Fruit fly (Drosophila melanogaster) whole organism, embryonic: ENCODE results near the gene Tsr1.

Experiments used
- CG10431 ChIP-seq: fragments of 200-800 bp; sonication (Bioruptor generic); optimal IDR thresholded peaks from 3 replicates; lab custom pipeline; 2018; ENCODE audit warnings: missing biosample characterization, mild to moderate bottlenecking, missing genetic modification characterization
- CG11696 ChIP-seq: fragments of 200-800 bp; sonication (Bioruptor generic); IDR thresholded peaks from 2 replicates; pipeline ENCODE4 v1.3.6; 2022; ENCODE audit warnings: missing biosample characterization, missing genetic modification characterization
- CG12104 ChIP-seq: fragments of 200-800 bp; sonication (Bioruptor generic); optimal IDR thresholded peaks from 3 replicates; lab custom pipeline; 2016; ENCODE audit warnings: missing biosample characterization, missing genetic modification characterization
- CG12219 ChIP-seq: fragments of 200-800 bp; sonication (Bioruptor generic); optimal IDR thresholded peaks from 3 replicates; lab custom pipeline; 2018; ENCODE audit warnings: missing biosample characterization, mild to moderate bottlenecking, missing genetic modification characterization
- CG14014 ChIP-seq: fragments of 200-800 bp; sonication (Bioruptor generic); IDR thresholded peaks from 2 replicates; pipeline ENCODE4 v1.3.6; 2022; ENCODE audit warnings: missing biosample characterization, missing genetic modification characterization
- CG1529 ChIP-seq: fragments of 200-800 bp; sonication (Bioruptor generic); optimal IDR thresholded peaks from 3 replicates; lab custom pipeline; 2018; ENCODE audit warnings: missing biosample characterization, missing genetic modification characterization
- CG1647 ChIP-seq: fragments of 200-800 bp; sonication (Bioruptor generic); optimal IDR thresholded peaks from 3 replicates; lab custom pipeline; 2016; ENCODE audit warnings: missing biosample characterization, missing genetic modification characterization
- CG1792 ChIP-seq: fragments of 200-800 bp; sonication (Bioruptor generic); optimal IDR thresholded peaks from 2 replicates; lab custom pipeline; 2016; ENCODE audit warnings: missing biosample characterization, missing genetic modification characterization
- CG2199 ChIP-seq: fragments of 200-800 bp; sonication (Bioruptor generic); IDR thresholded peaks from 3 replicates; pipeline ENCODE4 v1.3.6; 2022; ENCODE audit warnings: missing biosample characterization, missing genetic modification characterization
- CG3065 ChIP-seq: fragments of 200-800 bp; sonication (Bioruptor generic); optimal IDR thresholded peaks from 2 replicates; lab custom pipeline; 2016; ENCODE audit warnings: missing biosample characterization, missing genetic modification characterization
- CG3163 ChIP-seq: fragments of 200-800 bp; sonication (Bioruptor generic); optimal IDR thresholded peaks from 3 replicates; lab custom pipeline; 2016; ENCODE audit warnings: missing biosample characterization, missing genetic modification characterization
- CG32767 ChIP-seq: fragments of 200-800 bp; sonication (Bioruptor generic); IDR thresholded peaks from 2 replicates; pipeline ENCODE4 v1.3.6; 2022; ENCODE audit warnings: missing biosample characterization, missing genetic modification characterization
- CG34422 ChIP-seq: fragments of 200-800 bp; sonication (Bioruptor generic); IDR thresholded peaks from 3 replicates; pipeline ENCODE4 v1.3.6; 2022; ENCODE audit warnings: missing biosample characterization, missing genetic modification characterization
- CG4328 ChIP-seq: fragments of 200-800 bp; sonication (Bioruptor generic); optimal IDR thresholded peaks from 3 replicates; lab custom pipeline; 2017; ENCODE audit warnings: missing biosample characterization, missing genetic modification reagents, missing genetic modification characterization
- CG4424 ChIP-seq: fragments of 200-800 bp; sonication (Bioruptor generic); optimal IDR thresholded peaks from 3 replicates; lab custom pipeline; 2016; ENCODE audit warnings: missing biosample characterization, missing genetic modification characterization
- CG5180 ChIP-seq: fragments of 200-800 bp; sonication (Bioruptor generic); optimal IDR thresholded peaks from 3 replicates; lab custom pipeline; 2017; ENCODE audit warnings: missing biosample characterization, missing genetic modification characterization, mild to moderate bottlenecking, moderate library complexity, missing genetic modification reagents
- CG7839 ChIP-seq: fragments of 200-800 bp; sonication (Bioruptor generic); optimal IDR thresholded peaks from 3 replicates; lab custom pipeline; 2018; ENCODE audit warnings: missing biosample characterization, mild to moderate bottlenecking, missing genetic modification characterization, moderate library complexity
- CG8089 ChIP-seq: fragments of 200-800 bp; sonication (Bioruptor generic); optimal IDR thresholded peaks from 3 replicates; lab custom pipeline; 2016; ENCODE audit warnings: missing biosample characterization, missing genetic modification characterization
- CG8290 ChIP-seq, 3 experiments: fragments of 200-800 bp; sonication (Bioruptor generic); optimal IDR thresholded peaks; 2 replicates each; lab custom pipeline; 2016 to 2019; ENCODE audit warnings: missing biosample characterization in 3 of 3, missing genetic modification characterization in 3 of 3, mild to moderate bottlenecking in 2 of 3, moderate library complexity in 1 of 3
- CG8765 ChIP-seq: fragments of 200-800 bp; sonication (Bioruptor generic); IDR thresholded peaks from 2 replicates; pipeline ENCODE4 v1.3.6; 2022; ENCODE audit warnings: missing biosample characterization, missing genetic modification characterization
- CG9817 ChIP-seq: fragments of 200-800 bp; sonication (Bioruptor generic); optimal IDR thresholded peaks from 2 replicates; lab custom pipeline; 2018; ENCODE audit warnings: missing biosample characterization, mild to moderate bottlenecking, missing genetic modification characterization, moderate library complexity
- D19A ChIP-seq: fragments of 200-800 bp; optimal IDR thresholded peaks from 3 replicates; lab custom pipeline; 2019; ENCODE audit warnings: missing biosample characterization, mild to moderate bottlenecking, missing genetic modification characterization, moderate library complexity
- Dad ChIP-seq: fragments of 200-800 bp; sonication (Bioruptor generic); optimal IDR thresholded peaks from 3 replicates; lab custom pipeline; 2016; ENCODE audit warnings: missing biosample characterization, missing genetic modification characterization
- Dbx ChIP-seq: fragments of 200-800 bp; sonication (Bioruptor generic); IDR thresholded peaks from 3 replicates; pipeline ENCODE4 v1.3.6; 2022; ENCODE audit warnings: missing biosample characterization, missing genetic modification characterization
- Deaf1 ChIP-seq: fragments of 200-800 bp; optimal IDR thresholded peaks from 3 replicates; lab custom pipeline; 2019; ENCODE audit warnings: missing biosample characterization, mild to moderate bottlenecking, missing genetic modification characterization, moderate library complexity
- Dip2 ChIP-seq: fragments of 200-800 bp; sonication (Bioruptor generic); IDR thresholded peaks from 2 replicates; pipeline ENCODE4 v1.3.6; 2022; ENCODE audit warnings: missing biosample characterization, missing genetic modification characterization
- Doc2 ChIP-seq: fragments of 200-800 bp; sonication (Bioruptor generic); IDR thresholded peaks from 2 replicates; pipeline ENCODE4 v1.3.6; 2022; ENCODE audit warnings: missing biosample characterization, missing genetic modification characterization
- Dp ChIP-seq: fragments of 200-800 bp; sonication (Bioruptor generic); optimal IDR thresholded peaks from 2 replicates; lab custom pipeline; 2018; ENCODE audit warnings: missing biosample characterization, mild to moderate bottlenecking, missing genetic modification characterization, moderate library complexity
- Hand ChIP-seq: fragments of 200-800 bp; sonication (Bioruptor generic); optimal IDR thresholded peaks from 2 replicates; lab custom pipeline; 2017; ENCODE audit warnings: mild to moderate bottlenecking, missing biosample characterization, missing genetic modification reagents, missing genetic modification characterization
- Kr ChIP-seq: fragments of 200-800 bp; sonication (Bioruptor generic); optimal IDR thresholded peaks from 2 replicates; lab custom pipeline; 2017; ENCODE audit warnings: missing biosample characterization, mild to moderate bottlenecking, missing genetic modification characterization
- MESR4 ChIP-seq: fragments of 200-800 bp; sonication (Bioruptor generic); optimal IDR thresholded peaks from 2 replicates; lab custom pipeline; 2018; ENCODE audit warnings: missing biosample characterization, mild to moderate bottlenecking, missing genetic modification characterization, moderate library complexity
- MTF-1 ChIP-seq: fragments of 200-800 bp; sonication (Bioruptor generic); optimal IDR thresholded peaks from 2 replicates; lab custom pipeline; 2018; ENCODE audit warnings: missing biosample characterization, mild to moderate bottlenecking, missing genetic modification characterization, borderline replicate concordance
- Mad ChIP-seq: fragments of 200-800 bp; sonication (Bioruptor generic); optimal IDR thresholded peaks from 2 replicates; lab custom pipeline; 2016; ENCODE audit warnings: missing biosample characterization, missing genetic modification characterization
- Max ChIP-seq: fragments of 200-800 bp; sonication (Bioruptor generic); optimal IDR thresholded peaks from 2 replicates; lab custom pipeline; 2016; ENCODE audit warnings: missing biosample characterization, mild to moderate bottlenecking, missing genetic modification characterization
- Opbp ChIP-seq: fragments of 200-800 bp; sonication (Bioruptor generic); IDR thresholded peaks from 3 replicates; pipeline ENCODE4 v1.3.6; 2022; ENCODE audit warnings: missing biosample characterization, missing genetic modification characterization; ENCODE audit not compliant: partially characterized antibody
- Scr ChIP-seq: fragments of 200-800 bp; sonication (Bioruptor generic); IDR thresholded peaks from 2 replicates; pipeline ENCODE4 v1.3.6; 2022; ENCODE audit warnings: missing biosample characterization, missing genetic modification characterization; ENCODE audit not compliant: partially characterized antibody
- Stat92E ChIP-seq, 3 experiments: fragments of >200 bp in 2 of 3; fragments of 200-800 bp in 1 of 3; sonication (Bioruptor generic) in 1 of 3; optimal IDR thresholded peaks; 2 replicates each; lab custom pipeline; 2017 to 2019; ENCODE audit warnings: missing biosample characterization in 3 of 3, missing genetic modification characterization in 3 of 3, mild to moderate bottlenecking in 1 of 3, moderate library complexity in 1 of 3
- chn ChIP-seq: fragments of 200-800 bp; sonication (Bioruptor generic); optimal IDR thresholded peaks from 2 replicates; lab custom pipeline; 2016; ENCODE audit warnings: missing biosample characterization, missing genetic modification characterization
- crol ChIP-seq: fragments of 200-800 bp; sonication (Bioruptor generic); IDR thresholded peaks from 2 replicates; pipeline ENCODE4 v1.3.6; 2022; ENCODE audit warnings: missing biosample characterization, missing genetic modification characterization
- disco-r ChIP-seq: fragments of 200-800 bp; sonication (Bioruptor generic); optimal IDR thresholded peaks from 2 replicates; lab custom pipeline; 2016; ENCODE audit warnings: missing biosample characterization, missing genetic modification characterization
- gem ChIP-seq: fragments of 200-800 bp; sonication (Bioruptor generic); optimal IDR thresholded peaks from 2 replicates; lab custom pipeline; 2019; ENCODE audit warnings: missing biosample characterization, mild to moderate bottlenecking, missing genetic modification characterization, moderate library complexity
- h ChIP-seq: fragments of >200 bp; optimal IDR thresholded peaks from 2 replicates; lab custom pipeline; 2017
- lilli ChIP-seq: fragments of 200-800 bp; sonication (Bioruptor generic); optimal IDR thresholded peaks from 3 replicates; lab custom pipeline; 2016; ENCODE audit warnings: missing biosample characterization, missing genetic modification characterization
- oc ChIP-seq: fragments of 200-800 bp; sonication (Bioruptor generic); optimal IDR thresholded peaks from 2 replicates; lab custom pipeline; 2018; ENCODE audit warnings: missing biosample characterization, mild to moderate bottlenecking, missing genetic modification characterization, moderate library complexity
- pb ChIP-seq: fragments of 200-800 bp; sonication (Bioruptor generic); optimal IDR thresholded peaks from 3 replicates; lab custom pipeline; 2016; ENCODE audit warnings: missing biosample characterization, missing genetic modification characterization
- phol ChIP-seq: fragments of 200-800 bp; sonication (Bioruptor generic); optimal IDR thresholded peaks from 3 replicates; lab custom pipeline; 2018; ENCODE audit warnings: missing biosample characterization, mild to moderate bottlenecking, missing genetic modification characterization, moderate library complexity
- sens ChIP-seq: fragments of 200-800 bp; sonication (Bioruptor generic); peaks from one replicate; lab custom pipeline; 2016; ENCODE audit warnings: missing biosample characterization, missing genetic modification characterization
- stc ChIP-seq: fragments of 200-800 bp; sonication (Bioruptor generic); IDR thresholded peaks from 2 replicates; pipeline ENCODE4 v1.3.6; 2022; ENCODE audit warnings: missing biosample characterization, missing genetic modification characterization
- tna ChIP-seq: fragments of 200-800 bp; sonication (Bioruptor generic); IDR thresholded peaks from 2 replicates; pipeline ENCODE4 v1.3.6; 2022; ENCODE audit warnings: missing biosample characterization, missing genetic modification characterization; ENCODE audit not compliant: partially characterized antibody
- zfh1 ChIP-seq: fragments of 200-800 bp; sonication (Bioruptor generic); IDR thresholded peaks from 3 replicates; pipeline ENCODE4 v1.3.6; 2022; ENCODE audit warnings: missing biosample characterization, missing genetic modification characterization
- zfh2 ChIP-seq: fragments of 200-800 bp; sonication (Bioruptor generic); optimal IDR thresholded peaks from 2 replicates; lab custom pipeline; 2016; ENCODE audit warnings: missing biosample characterization, missing genetic modification characterization

The Tsr1 gene

DNA sequence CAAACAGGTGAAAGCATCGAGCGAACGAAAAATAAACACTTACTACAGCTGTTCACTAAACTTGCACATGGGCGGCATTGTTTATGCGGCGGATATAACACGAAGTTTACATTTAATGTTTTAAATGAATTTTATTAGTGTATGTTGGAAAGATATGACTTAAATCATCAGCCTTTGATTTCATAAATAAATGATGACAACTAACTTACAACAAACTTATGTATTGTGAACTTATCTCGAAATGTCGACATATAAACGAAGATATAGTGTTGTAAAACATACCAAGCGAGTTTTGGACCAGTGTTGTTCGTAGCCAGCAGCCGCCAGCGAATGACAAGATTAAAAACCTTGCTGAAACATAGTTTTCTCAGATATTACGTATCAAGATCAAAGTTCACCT is 30.6 kb upstream of the Tsr1 start, which contains the start of the genes CG11309 and CG7632 (continued):
- peak; percentile 98 for TF ChIP-seq CG14014 (GFP tag; lab: Robert Waterston, UW)
- peak; percentile 100 for TF ChIP-seq CG4328 (GFP tag; lab: Kevin White, UChicago)
- TF ChIP-seq CG1792: peak; percentile 97
- TF ChIP-seq MESR4 (GFP tag; lab: Kevin White, UChicago): peak; percentile 95
- TF ChIP-seq CG8290 (GFP tag; optimal IDR thresholded peaks at IDR 0.05; lab: Kevin White, UChicago): peak; percentile 99
- TF ChIP-seq CG8290 (tag; optimal IDR thresholded peaks at IDR 0.05; lab: Kevin White, UChicago): peak; percentile 98 to 100
- peak; percentile 92 for TF ChIP-seq Deaf1 (tag; lab: Kevin White, UChicago)
- peak; percentile 99 for TF ChIP-seq phol (tag; lab: Kevin White, UChicago)
- peak; percentile 59 for TF ChIP-seq Dp
- TF ChIP-seq Max: peak; percentile 99
- TF ChIP-seq chn (GFP tag; lab: Kevin White, UChicago): peak; percentile 98
- peak; percentile 98 for TF ChIP-seq Dbx (GFP tag; lab: Robert Waterston, UW)
- TF ChIP-seq CG32767 (GFP tag; lab: Robert Waterston, UW): peak; percentile 98
- TF ChIP-seq pb (GFP tag; lab: Kevin White, UChicago): peak; percentile 98
- TF ChIP-seq CG34422 (GFP tag; lab: Robert Waterston, UW): peak; percentile 97
- peak; percentile 97 for TF ChIP-seq zfh2 (GFP tag; lab: Kevin White, UChicago)
- TF ChIP-seq disco-r (GFP tag; lab: Kevin White, UChicago): peak; percentile 97
- TF ChIP-seq crol (GFP tag; lab: Robert Waterston, UW): peak; percentile 71
- peak; percentile 98 for TF ChIP-seq Mad (GFP tag; lab: Kevin White, UChicago)
- TF ChIP-seq Scr (GFP tag; lab: Robert Waterston, UW): peak; percentile 39
- peak; percentile 98 for TF ChIP-seq CG2199 (GFP tag; lab: Robert Waterston, UW)
- no peak; the same call in 2 of the 3 replicates for TF ChIP-seq Opbp (GFP tag; lab: Robert Waterston, UW)
- TF ChIP-seq CG9817 (tag; lab: Kevin White, UChicago): peak; percentile 99
- peak; percentile 99 for TF ChIP-seq MTF-1
- TF ChIP-seq CG10431 (GFP tag; lab: Kevin White, UChicago): peak; percentile 98
- TF ChIP-seq CG5180 (GFP tag; lab: Kevin White, UChicago): peak; percentile 94
- TF ChIP-seq CG8765: peak; percentile 94
- TF ChIP-seq stc (GFP tag; lab: Robert Waterston, UW): peak; percentile 99
- TF ChIP-seq zfh1: peak; percentile 99
- peak; percentile 98 for TF ChIP-seq Dad (GFP tag; lab: Kevin White, UChicago)
- peak; percentile 99 for TF ChIP-seq Hand (GFP tag; lab: Kevin White, UChicago)
- TF ChIP-seq Dip2 (GFP tag; lab: Robert Waterston, UW): no peak
- peak; percentile 80 for TF ChIP-seq Doc2 (GFP tag; lab: Robert Waterston, UW)
- TF ChIP-seq sens (GFP tag; lab: Kevin White, UChicago): peak; percentile 100
- TF ChIP-seq CG1529 (GFP tag; lab: Kevin White, UChicago): peak; percentile 99
- TF ChIP-seq CG7839 (tag; lab: Kevin White, UChicago): peak; percentile 99
- peak; percentile 100 for TF ChIP-seq CG12219
- TF ChIP-seq Kr (GFP tag; lab: Kevin White, UChicago): peak; percentile 90
- peak; percentile 99 for TF ChIP-seq lilli (GFP tag; lab: Kevin White, UChicago)
- TF ChIP-seq oc (tag; lab: Kevin White, UChicago): peak; percentile 99
- no peak for TF ChIP-seq h (lab: Kevin White, UChicago)
- peak; percentile 100 for TF ChIP-seq CG12104 (GFP tag; lab: Kevin White, UChicago)
- peak; percentile 99 for TF ChIP-seq CG4424 (GFP tag; lab: Kevin White, UChicago)
- peak; percentile 95 for TF ChIP-seq CG11696
- 0 out of 2 replicates have a peak, but pooled peaks have one; percentile 29 for TF ChIP-seq tna (GFP tag; lab: Robert Waterston, UW)
- peak; percentile 90 for TF ChIP-seq CG3163
- TF ChIP-seq gem (tag; lab: Kevin White, UChicago): peak; percentile 100
- peak; percentile 97 for TF ChIP-seq CG3065 (GFP tag; lab: Kevin White, UChicago)
- TF ChIP-seq Stat92E (GFP tag; optimal IDR thresholded peaks at IDR 0.05; lab: Kevin White, UChicago): peak in 1 of 3 experiments; percentile 99
- TF ChIP-seq D19A: peak; percentile 98
- peak; percentile 98 for TF ChIP-seq CG8089 (GFP tag; lab: Kevin White, UChicago)
- TF ChIP-seq CG1647 (GFP tag; lab: Kevin White, UChicago): peak; percentile 98
